Fruit fly (Drosophila melanogaster) Kc167 (cell line): Measurements from ENCODE around the gene CG13306.

Experiments
- Myc ChIP-seq: fragments of >200 bp; optimal IDR thresholded peaks from 2 replicates; lab custom pipeline; 2017; ENCODE audit warnings: missing external identifiers
- Sin3A ChIP-seq: fragments of >200 bp; optimal IDR thresholded peaks from 2 replicates; lab custom pipeline; 2018; ENCODE audit warnings: missing external identifiers
- h ChIP-seq: fragments of >200 bp; optimal IDR thresholded peaks from 3 replicates; lab custom pipeline; 2018; ENCODE audit warnings: missing external identifiers
- insv ChIP-seq: fragments of >200 bp; optimal IDR thresholded peaks from 3 replicates; lab custom pipeline; 2018; ENCODE audit warnings: missing external identifiers
- psq ChIP-seq: fragments of >200 bp; optimal IDR thresholded peaks from 2 replicates; lab custom pipeline; 2017; ENCODE audit warnings: missing external identifiers
- ttk ChIP-seq: sonication (Bioruptor generic); optimal IDR thresholded peaks from 2 replicates; lab custom pipeline; 2017; ENCODE audit warnings: missing external identifiers

Gene CG13306

dm6 chr3L:8773713-8774112 lies 24.2 kb upstream of the CG13306 start:
- TF ChIP-seq ttk (lab: Kevin White, UChicago) (no peak), Sin3A (lab: Kevin White, UChicago) (no peak), psq (lab: Kevin White, UChicago) (no peak), Myc (lab: Kevin White, UChicago) (no peak), insv (lab: Kevin White, UChicago) (no peak), h (lab: Kevin White, UChicago) (no peak)

DNA sequence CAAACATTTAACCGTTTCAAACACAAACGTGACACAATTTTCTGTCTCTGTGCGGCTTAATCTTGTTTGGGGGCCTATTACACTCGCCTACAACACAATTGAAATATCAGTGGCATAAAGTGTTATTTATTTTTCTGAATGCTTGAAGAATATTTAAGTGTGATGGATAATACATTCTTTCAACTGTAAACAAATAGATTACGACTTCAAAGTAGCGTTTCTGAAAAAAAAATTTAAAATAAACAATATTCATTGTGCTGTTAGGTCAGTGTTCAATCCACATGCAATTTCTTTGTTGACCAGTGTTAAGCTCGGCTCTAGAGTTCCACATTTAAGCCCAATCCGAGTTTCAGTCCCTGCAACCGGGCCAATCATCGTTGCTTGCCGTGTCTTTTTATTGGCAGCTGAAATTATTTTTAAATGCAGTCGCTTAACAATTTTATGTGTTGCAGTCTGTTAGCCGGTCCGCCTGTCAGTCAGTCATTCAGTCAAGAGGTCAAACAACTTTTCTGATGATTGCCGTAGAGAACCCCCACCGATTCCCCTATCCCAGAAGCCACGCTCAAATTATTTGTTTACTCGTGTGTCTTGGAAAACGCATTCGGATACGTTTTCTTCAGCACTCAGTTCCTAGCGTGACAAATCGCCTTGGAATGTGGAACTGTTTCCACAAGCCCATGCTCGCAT lies 23.6 kb upstream of the CG13306 start:
- TF ChIP-seq Sin3A (lab: Kevin White, UChicago) (no peak), insv (lab: Kevin White, UChicago) (no peak), ttk (lab: Kevin White, UChicago) (no peak), h (lab: Kevin White, UChicago) (no peak), psq (lab: Kevin White, UChicago) (no peak), Myc (lab: Kevin White, UChicago) (no peak)

- TF ChIP-seq h (lab: Kevin White, UChicago) (no peak), Myc (lab: Kevin White, UChicago) (no peak), Sin3A (lab: Kevin White, UChicago) (no peak)
These were observed 21.2 kb upstream of the CG13306 start for dm6 chr3L:8770616-8771229.

- TF ChIP-seq Sin3A (lab: Kevin White, UChicago): no peak
- no peak for TF ChIP-seq h (lab: Kevin White, UChicago)
- TF ChIP-seq Myc (lab: Kevin White, UChicago): no peak
- TF ChIP-seq psq (lab: Kevin White, UChicago): no peak
- TF ChIP-seq insv (lab: Kevin White, UChicago): no peak
- TF ChIP-seq ttk (lab: Kevin White, UChicago): no peak
These were observed 18.4 kb upstream of the CG13306 start for dm6 chr3L:8767876-8768275.

dm6 chr3L:8765969-8766538 lies 16.5 kb upstream of the CG13306 start:
- TF ChIP-seq Myc (lab: Kevin White, UChicago) (no peak), h (lab: Kevin White, UChicago) (no peak), Sin3A (lab: Kevin White, UChicago) (no peak), insv (lab: Kevin White, UChicago) (no peak), psq (lab: Kevin White, UChicago) (no peak), ttk (lab: Kevin White, UChicago) (no peak)

- TF ChIP-seq insv (lab: Kevin White, UChicago) (no peak), ttk (lab: Kevin White, UChicago) (no peak), h (lab: Kevin White, UChicago) (no peak), Myc (lab: Kevin White, UChicago) (no peak), Sin3A (lab: Kevin White, UChicago) (no peak), psq (lab: Kevin White, UChicago) (no peak)
These were observed 16.0 kb upstream of the CG13306 start for dm6 chr3L:8765493-8765892.

dm6 chr3L:8763794-8764193 lies 14.3 kb upstream of the CG13306 start:
- TF ChIP-seq h (lab: Kevin White, UChicago) (no peak), Myc (lab: Kevin White, UChicago) (no peak), ttk (lab: Kevin White, UChicago) (no peak), psq (lab: Kevin White, UChicago) (no peak), Sin3A (lab: Kevin White, UChicago) (no peak), insv (lab: Kevin White, UChicago) (no peak)

DNA sequence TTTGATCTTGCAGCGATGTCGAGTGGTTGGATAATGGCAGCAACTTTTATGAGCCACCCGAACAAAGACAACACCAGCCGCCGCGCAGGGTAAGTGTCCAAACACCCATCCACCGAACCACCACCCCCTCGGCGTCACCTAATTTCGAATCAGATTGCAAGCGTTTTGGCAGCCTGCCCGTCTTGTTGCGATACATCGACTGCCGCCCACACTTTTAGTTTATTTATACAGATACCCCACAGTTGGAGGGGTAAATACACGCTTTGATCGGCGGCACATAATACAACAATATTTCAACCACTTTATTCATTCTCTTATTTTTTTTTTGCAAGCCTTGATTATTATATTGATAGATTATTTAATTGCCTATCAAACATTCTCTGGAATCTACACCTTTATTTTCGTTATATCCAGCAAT lies 13.5 kb upstream of the CG13306 start:
- TF ChIP-seq h (lab: Kevin White, UChicago) (no peak), Sin3A (lab: Kevin White, UChicago) (no peak), insv (lab: Kevin White, UChicago) (no peak)

dm6 chr3L:8755689-8756088 lies 6.2 kb upstream of the CG13306 start, which contains the start of gene CG6576:
Gene CG6576, plus strand, starts transcription at chr3L:8755989.
- TF ChIP-seq Sin3A (lab: Kevin White, UChicago) (no peak), h (lab: Kevin White, UChicago) (no peak), ttk (lab: Kevin White, UChicago) (no peak), Myc (lab: Kevin White, UChicago) (no peak), insv (lab: Kevin White, UChicago) (no peak), psq (lab: Kevin White, UChicago) (no peak)

DNA sequence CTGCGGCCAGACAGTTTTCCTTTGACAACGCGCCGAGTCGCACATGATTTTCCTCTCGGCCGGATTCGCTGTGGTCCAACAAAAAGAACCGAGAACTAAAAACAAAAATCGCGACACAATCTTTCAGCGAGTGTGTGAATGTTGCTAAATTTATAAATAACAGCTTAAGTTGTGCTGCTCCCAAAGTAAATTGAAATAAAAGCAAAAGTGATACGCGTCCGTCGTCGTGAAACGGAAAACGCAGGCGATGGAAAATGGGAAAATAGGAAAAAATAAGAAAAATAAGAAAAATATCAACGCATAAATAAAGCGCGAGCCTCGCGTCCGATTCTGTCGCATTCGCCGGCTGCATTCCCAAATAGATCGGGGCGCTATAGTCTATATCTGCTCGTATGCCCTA lies 4.1 kb upstream of the CG13306 start, which contains the start of gene Fhos:
Fhos (plus strand) TSS at position 28 of the 400 bp plus-strand sequence.
- TF ChIP-seq ttk (lab: Kevin White, UChicago): no peak

DNA sequence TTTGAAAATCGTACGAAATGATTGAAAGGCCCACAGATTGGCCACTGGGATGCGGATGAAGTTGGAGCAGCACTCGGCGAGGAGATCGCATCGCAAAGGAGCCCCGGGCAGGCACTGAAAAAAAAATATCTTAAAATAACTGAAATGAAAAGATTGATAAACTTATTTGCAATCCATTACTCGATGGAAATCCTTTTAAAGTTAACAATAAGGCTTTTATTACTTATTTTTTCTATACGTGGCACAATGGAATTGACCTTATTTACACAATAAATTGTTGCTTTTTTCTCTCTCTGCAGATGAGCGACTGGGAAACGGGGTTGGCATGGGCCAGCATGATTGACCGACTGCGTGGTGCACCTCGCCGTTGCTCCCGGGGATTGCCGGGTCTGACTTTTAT lies 1.7 kb upstream of the CG13306 start:
- no peak for TF ChIP-seq ttk (lab: Kevin White, UChicago)
- no peak for TF ChIP-seq Myc (lab: Kevin White, UChicago)
- TF ChIP-seq Sin3A (lab: Kevin White, UChicago): no peak
- TF ChIP-seq insv (lab: Kevin White, UChicago): no peak
- no peak for TF ChIP-seq psq (lab: Kevin White, UChicago)
- no peak for TF ChIP-seq h (lab: Kevin White, UChicago)
